Worm (Caenorhabditis elegans): Measurements from ENCODE around the gene nurf-1.

- TF ChIP-seq W03F9.2 (tag; optimal IDR thresholded peaks at IDR 0.05): no peak
- TF ChIP-seq him-1 (tag; optimal IDR thresholded peaks at IDR 0.05): no peak
- TF ChIP-seq dao-5 (tag; optimal IDR thresholded peaks at IDR 0.05): no peak
These were observed 10.6 kb downstream of the nurf-1 start for ce11 chrII:14401098-14401497.

Data from whole organism, L4/young adult.